Fruit fly (Drosophila melanogaster) whole organism, wandering third instar larva: ENCODE results near the gene acj6.

ENCODE experiments used
- Dfd ChIP-seq: fragments of >200 bp; optimal IDR thresholded peaks from 2 replicates; lab custom pipeline; 2017; ENCODE audit warnings: missing biosample characterization, missing genetic modification characterization
- Myc ChIP-seq: fragments of >200 bp; optimal IDR thresholded peaks from 2 replicates; lab custom pipeline; 2017
- dmrt93B ChIP-seq: fragments of 200-800 bp; sonication (Bioruptor generic); optimal IDR thresholded peaks from 2 replicates; lab custom pipeline; 2018; ENCODE audit warnings: missing biosample characterization, mild to moderate bottlenecking, missing genetic modification characterization
- psq ChIP-seq: fragments of 200-800 bp; sonication (Bioruptor generic); optimal IDR thresholded peaks from 3 replicates; lab custom pipeline; 2017; ENCODE audit warnings: missing biosample characterization, mild to moderate bottlenecking, missing genetic modification characterization, moderate library complexity

DNA sequence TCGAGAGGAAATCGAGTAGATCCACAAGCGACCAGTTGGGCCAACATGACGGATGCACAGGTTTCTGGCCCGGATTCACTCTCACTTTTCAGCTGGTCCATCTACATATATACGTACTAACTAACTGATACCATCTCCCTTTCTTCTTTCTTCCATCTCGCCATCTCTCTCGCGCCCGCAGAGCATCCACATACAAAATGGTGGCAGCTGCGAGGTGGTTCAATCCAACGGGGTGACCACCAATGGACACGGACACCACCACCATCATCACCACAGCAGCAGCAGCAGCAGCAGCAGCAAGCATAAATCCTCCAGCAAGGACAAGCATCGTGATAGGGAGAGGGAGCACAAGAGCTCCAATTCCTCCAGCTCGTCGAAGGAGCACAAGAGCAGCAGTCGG lies 57.9 kb downstream of the acj6 start:
- TF ChIP-seq dmrt93B = no peak
- no peak for TF ChIP-seq Dfd (GFP tag; lab: Kevin White, UChicago)
- TF ChIP-seq psq (GFP tag; lab: Kevin White, UChicago) = no peak
- no peak for TF ChIP-seq Myc
